Worm (Caenorhabditis elegans): ENCODE data around the gene lin-40.

DNA sequence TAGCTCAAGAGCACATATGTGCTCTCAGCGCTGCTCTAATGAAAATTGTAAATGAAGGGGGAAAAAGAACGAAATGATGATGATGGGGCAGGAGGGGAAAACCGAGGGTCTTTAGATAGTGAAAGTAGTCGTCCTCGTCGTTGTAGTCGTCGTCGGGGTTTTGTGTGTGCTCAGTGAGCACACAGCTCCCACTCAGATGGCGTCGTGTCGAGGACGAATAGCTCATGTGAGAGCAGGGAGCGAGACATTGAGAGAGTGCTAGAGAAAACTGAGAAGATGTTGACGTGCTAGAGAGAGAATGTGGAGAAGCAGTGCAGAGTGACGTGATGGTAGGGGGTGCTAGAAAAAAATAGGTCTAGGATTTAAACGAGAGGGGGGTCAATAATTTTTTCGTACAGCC, 13.0 kb downstream of the lin-40 start:
- TF ChIP-seq lin-35 (GFP tag; optimal IDR thresholded peaks at IDR 0.05) (peak in 1 of 2 experiments; percentile 39), snpc-4 (tag; optimal IDR thresholded peaks at IDR 0.05) (peak; percentile 12), mep-1 (tag; optimal IDR thresholded peaks at IDR 0.05) (peak; percentile 39)
